Worm (Caenorhabditis elegans): Measurements from ENCODE around the gene ZC190.5.

DNA sequence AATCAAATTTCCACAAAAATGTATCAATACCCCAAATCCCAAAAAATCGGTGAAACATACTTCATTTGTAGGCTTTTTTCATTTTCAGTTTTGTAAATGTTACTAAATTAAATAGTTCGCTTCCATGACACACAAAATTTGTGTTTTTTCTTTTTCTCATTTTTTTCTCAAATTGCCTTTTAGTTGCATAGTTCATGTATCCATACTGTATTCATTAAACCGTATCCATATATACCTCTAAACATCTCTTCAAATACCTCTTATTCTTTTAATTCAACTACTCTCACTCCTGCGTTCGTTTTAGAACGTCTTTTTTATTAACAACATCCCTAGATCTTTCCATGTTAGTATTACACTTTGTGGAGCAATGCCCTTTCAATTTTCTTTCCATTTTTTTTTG lies 2.6 kb downstream of the ZC190.5 start:
- no peak for TF ChIP-seq skn-1 (tag; optimal IDR thresholded peaks at IDR 0.05)
- TF ChIP-seq nhr-23 (tag; optimal IDR thresholded peaks at IDR 0.05): no peak
- no peak for TF ChIP-seq elt-1 (tag; optimal IDR thresholded peaks at IDR 0.05)
- TF ChIP-seq lin-39 (tag; optimal IDR thresholded peaks at IDR 0.05): no peak
- no peak for TF ChIP-seq gmeb-1 (tag; optimal IDR thresholded peaks at IDR 0.05)
- no peak for TF ChIP-seq dmd-4 (tag; optimal IDR thresholded peaks at IDR 0.05)
- TF ChIP-seq alr-1 (tag; optimal IDR thresholded peaks at IDR 0.05): no peak
- TF ChIP-seq snpc-4 (tag; optimal IDR thresholded peaks at IDR 0.05): no peak
- TF ChIP-seq ama-1 (optimal IDR thresholded peaks at IDR 0.05): no peak
- no peak for TF ChIP-seq unc-62 (GFP tag; optimal IDR thresholded peaks at IDR 0.05)
- TF ChIP-seq lin-13 (GFP tag; optimal IDR thresholded peaks at IDR 0.05): no peak
- TF ChIP-seq unc-39 (tag; optimal IDR thresholded peaks at IDR 0.05): no peak

All from whole organism, L2 larva.